Worm (Caenorhabditis elegans) whole organism, young adult: Measurements from ENCODE around the gene iglr-1.

ENCODE experiments used
- B0336.3 ChIP-seq: fragments of 200-800 bp; sonication (Bioruptor generic); IDR thresholded peaks from 2 replicates; pipeline ENCODE4 v1.3.6; 2022; ENCODE audit warnings: missing genetic modification characterization, missing compliant biosample characterization
- C17E4.6 ChIP-seq: fragments of 200-800 bp; sonication (Bioruptor generic); IDR thresholded peaks from 2 replicates; pipeline ENCODE4 v1.3.6; 2022; ENCODE audit warnings: missing genetic modification reagents, missing genetic modification characterization, missing compliant biosample characterization
- F10E7.11 ChIP-seq: sonication (generic microtip); optimal IDR thresholded peaks from 2 replicates; lab custom pipeline; 2017; ENCODE audit warnings: mild to moderate bottlenecking, missing genetic modification characterization, moderate library complexity, missing compliant biosample characterization
- F23B12.7 ChIP-seq: sonication (generic microtip); optimal IDR thresholded peaks from 2 replicates; lab custom pipeline; 2017; ENCODE audit warnings: missing genetic modification characterization, mild to moderate bottlenecking, missing compliant biosample characterization, antibody characterized with exemption, moderate library complexity; ENCODE audit not compliant: insufficient read depth
- F37B4.10 ChIP-seq: fragments of 200-800 bp; sonication (Bioruptor generic); IDR thresholded peaks from 2 replicates; pipeline ENCODE4 v1.3.6; 2022; ENCODE audit warnings: missing genetic modification characterization, missing compliant biosample characterization
- F55B11.4 ChIP-seq: sonication (generic microtip); optimal IDR thresholded peaks from 2 replicates; lab custom pipeline; 2016; ENCODE audit warnings: missing compliant biosample characterization, missing genetic modification characterization, borderline replicate concordance; ENCODE audit not compliant: insufficient read depth
- K11D2.4 ChIP-seq: fragments of 200-800 bp; sonication (Bioruptor generic); IDR thresholded peaks from 2 replicates; pipeline ENCODE4 v1.3.6; 2022; ENCODE audit warnings: missing genetic modification reagents, missing genetic modification characterization, missing compliant biosample characterization
- Y53G8AR.9 ChIP-seq: fragments of 200-800 bp; sonication (Bioruptor generic); conservative IDR thresholded peaks from 2 replicates; pipeline ENCODE4 v1.3.6; 2022; ENCODE audit warnings: missing genetic modification reagents, missing genetic modification characterization, missing compliant biosample characterization
- Y56A3A.18 ChIP-seq: fragments of 200-800 bp; sonication (Bioruptor generic); IDR thresholded peaks from 2 replicates; pipeline ENCODE4 v1.3.6; 2022; ENCODE audit warnings: missing genetic modification reagents, missing genetic modification characterization, missing compliant biosample characterization
- ZK185.1 ChIP-seq: sonication (generic microtip); optimal IDR thresholded peaks from 2 replicates; lab custom pipeline; 2016; ENCODE audit warnings: mild to moderate bottlenecking, missing genetic modification characterization, missing compliant biosample characterization; ENCODE audit not compliant: poor library complexity, severe bottlenecking
- ama-1 ChIP-seq, 3 experiments: fragments of 150-350 bp in 1 of 3; sonication (generic microtip) in 2 of 3; optimal IDR thresholded peaks; 2 replicates each; lab custom pipeline; 2014 to 2018; ENCODE audit warnings: missing biosample characterization in 2 of 3, missing genetic modification characterization in 2 of 3, missing genetic modification reagents in 2 of 3
- athp-1 ChIP-seq: sonication (generic microtip); optimal IDR thresholded peaks from 2 replicates; lab custom pipeline; 2017; ENCODE audit warnings: mild to moderate bottlenecking, missing genetic modification characterization, missing compliant biosample characterization
- attf-3 ChIP-seq: fragments of 200-800 bp; sonication (Bioruptor generic); conservative IDR thresholded peaks from 2 replicates; pipeline ENCODE4 v1.3.6; 2022; ENCODE audit warnings: missing genetic modification reagents, missing genetic modification characterization, missing compliant biosample characterization
- attf-5 ChIP-seq: fragments of 200-800 bp; sonication (Bioruptor generic); optimal IDR thresholded peaks from 2 replicates; lab custom pipeline; 2018; ENCODE audit warnings: mild to moderate bottlenecking, missing genetic modification characterization, missing compliant biosample characterization
- cebp-1 ChIP-seq, 2 experiments: fragments of 200-800 bp in 1 of 2; sonication (Bioruptor generic) in 1 of 2; sonication (generic microtip) in 1 of 2; IDR thresholded peaks in 1 of 2; optimal IDR thresholded peaks in 1 of 2; 2 replicates each; pipeline versions ENCODE4 v1.3.6 to Lab custom; 2017 to 2022; ENCODE audit warnings: missing compliant biosample characterization in 2 of 2, missing genetic modification characterization in 2 of 2, mild to moderate bottlenecking in 1 of 2, missing genetic modification reagents in 1 of 2, moderate library complexity in 1 of 2
- ceh-100 ChIP-seq: fragments of 200-800 bp; sonication (Bioruptor generic); IDR thresholded peaks from 2 replicates; pipeline ENCODE4 v1.3.6; 2022; ENCODE audit warnings: missing genetic modification reagents, missing genetic modification characterization, missing compliant biosample characterization
- ceh-79 ChIP-seq: sonication (generic microtip); optimal IDR thresholded peaks from 2 replicates; lab custom pipeline; 2017; ENCODE audit warnings: mild to moderate bottlenecking, missing genetic modification characterization, missing compliant biosample characterization
- chd-7 ChIP-seq: sonication (generic microtip); optimal IDR thresholded peaks from 2 replicates; lab custom pipeline; 2016; ENCODE audit warnings: mild to moderate bottlenecking, missing genetic modification characterization, moderate library complexity, missing compliant biosample characterization
- dox-1 ChIP-seq: fragments of 200-800 bp; sonication (Bioruptor generic); IDR thresholded peaks from 2 replicates; pipeline ENCODE4 v1.3.6; 2022; ENCODE audit warnings: missing genetic modification reagents, missing genetic modification characterization, missing compliant biosample characterization
- egl-18 ChIP-seq: fragments of 200-800 bp; sonication (Bioruptor generic); IDR thresholded peaks from 2 replicates; pipeline ENCODE4 v1.3.6; 2022; ENCODE audit warnings: missing genetic modification reagents, missing genetic modification characterization, missing compliant biosample characterization
- ekl-4 ChIP-seq: fragments of 200-800 bp; sonication (Bioruptor generic); IDR thresholded peaks from 2 replicates; pipeline ENCODE4 v1.3.6; 2022; ENCODE audit warnings: missing genetic modification reagents, missing genetic modification characterization, missing compliant biosample characterization
- lag-1 ChIP-seq: fragments of 200-800 bp; sonication (Bioruptor generic); IDR thresholded peaks from 2 replicates; pipeline ENCODE4 v1.3.6; 2022; ENCODE audit warnings: missing genetic modification reagents, missing genetic modification characterization, missing compliant biosample characterization
- let-526 ChIP-seq: fragments of 200-800 bp; sonication (Bioruptor generic); IDR thresholded peaks from 2 replicates; pipeline ENCODE4 v1.3.6; 2022; ENCODE audit warnings: missing genetic modification reagents, missing genetic modification characterization, missing compliant biosample characterization
- let-607 ChIP-seq, 2 experiments: fragments of 200-800 bp in 1 of 2; sonication (Bioruptor generic) in 1 of 2; sonication (generic microtip) in 1 of 2; optimal IDR thresholded peaks; 2 replicates each; lab custom pipeline; 2016 to 2018; ENCODE audit warnings: mild to moderate bottlenecking in 2 of 2, missing compliant biosample characterization in 2 of 2, missing genetic modification characterization in 2 of 2, moderate library complexity in 2 of 2, missing genotype in 1 of 2
- lin-35 ChIP-seq, 3 experiments: fragments of 150-350 bp in 2 of 3; sonication (generic microtip) in 1 of 3; optimal IDR thresholded peaks; 2 replicates each; lab custom pipeline; 2014 to 2018; ENCODE audit warnings: missing biosample characterization in 3 of 3, missing genetic modification characterization in 3 of 3, missing genetic modification reagents in 3 of 3
- madf-10 ChIP-seq: sonication (generic microtip); optimal IDR thresholded peaks from 2 replicates; lab custom pipeline; 2016; ENCODE audit warnings: mild to moderate bottlenecking, missing genetic modification characterization, missing compliant biosample characterization
- madf-8 ChIP-seq: fragments of 200-800 bp; sonication (Bioruptor generic); conservative IDR thresholded peaks from 2 replicates; pipeline ENCODE4 v1.3.6; 2022; ENCODE audit warnings: missing genetic modification reagents, missing genetic modification characterization, missing compliant biosample characterization
- mcd-1 ChIP-seq: fragments of 200-800 bp; sonication (Bioruptor generic); IDR thresholded peaks from 2 replicates; pipeline ENCODE4 v1.3.6; 2022; ENCODE audit warnings: missing genetic modification reagents, missing genetic modification characterization, missing compliant biosample characterization
- nhr-120 ChIP-seq: fragments of 200-800 bp; sonication (Bioruptor generic); IDR thresholded peaks from 2 replicates; pipeline ENCODE4 v1.3.6; 2022; ENCODE audit warnings: missing genetic modification characterization, missing compliant biosample characterization
- nhr-80 ChIP-seq: sonication (generic microtip); optimal IDR thresholded peaks from 2 replicates; lab custom pipeline; 2016; ENCODE audit warnings: missing genetic modification characterization, missing compliant biosample characterization
- nhr-90 ChIP-seq: sonication (generic microtip); optimal IDR thresholded peaks from 2 replicates; lab custom pipeline; 2016; ENCODE audit warnings: missing genotype, mild to moderate bottlenecking, missing genetic modification characterization, missing compliant biosample characterization
- rcor-1 ChIP-seq: fragments of 200-800 bp; sonication (Bioruptor generic); IDR thresholded peaks from 2 replicates; pipeline ENCODE4 v1.3.6; 2022; ENCODE audit warnings: missing genetic modification reagents, missing genetic modification characterization, missing compliant biosample characterization
- snpc-1.3 ChIP-seq: sonication (generic microtip); optimal IDR thresholded peaks from 2 replicates; lab custom pipeline; 2017; ENCODE audit warnings: missing genetic modification characterization, mild to moderate bottlenecking, missing compliant biosample characterization, antibody characterized with exemption, moderate library complexity, missing genotype, missing genetic modification reagents; ENCODE audit not compliant: insufficient read depth
- tbp1 ChIP-seq: fragments of 200-800 bp; sonication (Bioruptor generic); optimal IDR thresholded peaks from 2 replicates; lab custom pipeline; 2018; ENCODE audit warnings: mild to moderate bottlenecking, missing genetic modification characterization, missing compliant biosample characterization
- tlf-1 ChIP-seq: fragments of 200-800 bp; sonication (Bioruptor generic); optimal IDR thresholded peaks from 2 replicates; lab custom pipeline; 2018; ENCODE audit warnings: mild to moderate bottlenecking, missing genetic modification characterization, missing compliant biosample characterization
- unc-130 ChIP-seq: sonication (generic microtip); optimal IDR thresholded peaks from 2 replicates; lab custom pipeline; 2016; ENCODE audit warnings: missing genetic modification reagents, missing genetic modification characterization, missing compliant biosample characterization
- xnd-1 ChIP-seq: sonication (generic microtip); optimal IDR thresholded peaks from 2 replicates; lab custom pipeline; 2016; ENCODE audit warnings: missing genotype, missing genetic modification reagents, missing genetic modification characterization, missing compliant biosample characterization
- zfh-2 ChIP-seq: fragments of 200-800 bp; sonication (Bioruptor generic); conservative IDR thresholded peaks from 2 replicates; pipeline ENCODE4 v1.3.6; 2022; ENCODE audit warnings: missing genetic modification reagents, missing genetic modification characterization, missing compliant biosample characterization
- ztf-6 ChIP-seq: fragments of 200-800 bp; sonication (Bioruptor generic); IDR thresholded peaks from 2 replicates; pipeline ENCODE4 v1.3.6; 2022; ENCODE audit warnings: missing genetic modification reagents, missing genetic modification characterization, missing compliant biosample characterization

Gene iglr-1

ce11 chrX:14970221-14970801, 20.9 kb downstream of the iglr-1 start, which contains the start of the genes flwr-1 and tbc-1:
flwr-1 (minus strand) TSS chrX:14970271.
tbc-1 (plus strand) TSS chrX:14970751.
- TF ChIP-seq nhr-90 (tag; lab: Kevin White, UChicago): no peak
- no peak for TF ChIP-seq Y56A3A.18
- peak; percentile 90 for TF ChIP-seq attf-3
- TF ChIP-seq ekl-4 (GFP tag; lab: Robert Waterston, UW): no peak
- TF ChIP-seq F23B12.7 (tag; lab: Kevin White, UChicago): no peak
- TF ChIP-seq let-526 (GFP tag; lab: Robert Waterston, UW): no peak
- TF ChIP-seq snpc-1.3 (tag; lab: Kevin White, UChicago): no peak
- no peak for TF ChIP-seq F37B4.10 (GFP tag; lab: Robert Waterston, UW)
- TF ChIP-seq egl-18 (GFP tag; lab: Robert Waterston, UW): no peak
- TF ChIP-seq nhr-120 (GFP tag; lab: Robert Waterston, UW): no peak
- no peak for TF ChIP-seq cebp-1 (GFP tag; IDR thresholded peaks at IDR 0.05; lab: Robert Waterston, UW)
- peak; percentile 38 for TF ChIP-seq cebp-1 (tag; optimal IDR thresholded peaks at IDR 0.05; lab: Kevin White, UChicago)
- peak; percentile 90 to 92 for TF ChIP-seq let-607 (tag; optimal IDR thresholded peaks at IDR 0.05; lab: Kevin White, UChicago)
- no peak for TF ChIP-seq ceh-79 (tag; lab: Kevin White, UChicago)
- no peak for TF ChIP-seq tbp1 (GFP tag; lab: Kevin White, UChicago)
- peak; percentile 35 for TF ChIP-seq attf-5
- 0 out of 2 replicates have a peak, but pooled peaks have one; percentile 8 for TF ChIP-seq mcd-1 (GFP tag; lab: Robert Waterston, UW)
- no peak for TF ChIP-seq K11D2.4 (GFP tag; lab: Robert Waterston, UW)
- peak; percentile 58 for TF ChIP-seq nhr-80 (tag; lab: Kevin White, UChicago)
- no peak for TF ChIP-seq ceh-100
- TF ChIP-seq madf-8 (GFP tag; lab: Robert Waterston, UW): no peak
- TF ChIP-seq chd-7 (tag; lab: Kevin White, UChicago): no peak
- TF ChIP-seq B0336.3: no peak
- TF ChIP-seq ztf-6 (GFP tag; lab: Robert Waterston, UW): no peak
- peak; percentile 36; the same call in 1 of the 2 replicates for TF ChIP-seq zfh-2
- no peak for TF ChIP-seq rcor-1 (GFP tag; lab: Robert Waterston, UW)
- no peak for TF ChIP-seq lin-35 (GFP tag; optimal IDR thresholded peaks at IDR 0.05; lab: Kevin White, UChicago)
- no peak for TF ChIP-seq ZK185.1
- no peak for TF ChIP-seq tlf-1
- TF ChIP-seq, all 124 proteins: peak for 7

DNA sequence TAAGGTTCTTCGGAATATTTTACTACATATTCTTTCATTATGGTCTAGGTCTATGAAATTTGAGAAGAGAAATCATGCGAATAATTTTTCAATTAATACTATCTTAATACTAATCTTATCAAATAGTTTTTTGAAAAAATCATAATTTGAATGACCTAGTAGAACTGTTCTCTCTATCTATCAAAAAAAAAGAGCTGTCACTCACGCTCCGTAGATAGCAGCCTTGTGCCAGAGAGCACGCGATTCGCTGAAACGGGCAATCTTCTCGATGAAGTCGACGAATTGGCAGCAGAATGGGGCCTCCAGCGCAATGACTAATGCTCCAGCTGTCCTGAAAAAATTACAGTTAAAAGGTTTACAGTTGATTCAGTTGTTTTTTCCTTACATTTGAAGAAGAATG, 21.6 kb downstream of the iglr-1 start:
- TF ChIP-seq let-607 (tag; optimal IDR thresholded peaks at IDR 0.05; lab: Kevin White, UChicago) (peak in 1 of 2 experiments; percentile 18), dox-1 (GFP tag; lab: Robert Waterston, UW) (no peak), nhr-80 (tag; lab: Kevin White, UChicago) (peak; percentile 73), ama-1 (optimal IDR thresholded peaks at IDR 0.05; lab: Kevin White, UChicago) (no peak), ama-1 (GFP tag; optimal IDR thresholded peaks at IDR 0.05; lab: Kevin White, UChicago) (no peak), unc-130 (no peak), egl-18 (GFP tag; lab: Robert Waterston, UW) (no peak), lag-1 (GFP tag; lab: Robert Waterston, UW) (no peak), C17E4.6 (GFP tag; lab: Robert Waterston, UW) (no peak), Y53G8AR.9 (0 out of 2 replicates have a peak, but pooled peaks have one; percentile 39), F55B11.4 (tag; lab: Kevin White, UChicago) (no peak), xnd-1 (tag; lab: Kevin White, UChicago) (no peak), madf-10 (tag; lab: Kevin White, UChicago) (no peak), athp-1 (tag; lab: Kevin White, UChicago) (no peak), attf-5 (no peak), F10E7.11 (tag; lab: Kevin White, UChicago) (no peak)
- TF ChIP-seq, all 124 proteins: peak for 3
